Worm (Caenorhabditis elegans) whole organism, young adult: ENCODE results near the gene Y39B6A.7.
A peak's percentile ranks its signal among the peaks of the same experiment; 100 is the strongest.

Experiments used
- C06A6.2 ChIP-seq: fragments of 200-800 bp; sonication (Bioruptor generic); conservative IDR thresholded peaks from 2 replicates; pipeline ENCODE4 v1.3.6; 2022; ENCODE audit warnings: missing genetic modification characterization, missing compliant biosample characterization
- F22D6.2 ChIP-seq: sonication (generic microtip); optimal IDR thresholded peaks from 2 replicates; lab custom pipeline; 2016; ENCODE audit warnings: mild to moderate bottlenecking, missing genetic modification characterization, missing compliant biosample characterization
- F33H1.4 ChIP-seq: fragments of 200-800 bp; sonication (Bioruptor generic); IDR thresholded peaks from 2 replicates; pipeline ENCODE4 v1.3.6; 2022; ENCODE audit warnings: missing genetic modification reagents, missing genetic modification characterization, missing compliant biosample characterization
- F55B11.4 ChIP-seq: sonication (generic microtip); optimal IDR thresholded peaks from 2 replicates; lab custom pipeline; 2016; ENCODE audit warnings: missing compliant biosample characterization, missing genetic modification characterization, borderline replicate concordance; ENCODE audit not compliant: insufficient read depth
- F57C9.4 ChIP-seq: sonication (generic microtip); optimal IDR thresholded peaks from 2 replicates; lab custom pipeline; 2017; ENCODE audit warnings: mild to moderate bottlenecking, missing genetic modification characterization, missing compliant biosample characterization
- K12H6.12 ChIP-seq: fragments of 200-800 bp; sonication (Bioruptor generic); optimal IDR thresholded peaks from 2 replicates; lab custom pipeline; 2018; ENCODE audit warnings: mild to moderate bottlenecking, missing genetic modification characterization, missing compliant biosample characterization
- Y67H2A.10 ChIP-seq: fragments of 200-800 bp; sonication (Bioruptor generic); conservative IDR thresholded peaks from 2 replicates; pipeline ENCODE4 v1.3.6; 2022; ENCODE audit warnings: missing genetic modification reagents, missing genetic modification characterization, missing compliant biosample characterization
- Y95B8A.8 ChIP-seq: fragments of 200-800 bp; sonication (Bioruptor generic); IDR thresholded peaks from 2 replicates; pipeline ENCODE4 v1.3.6; 2022; ENCODE audit warnings: missing genetic modification reagents, missing genetic modification characterization, missing compliant biosample characterization
- ZK185.1 ChIP-seq: sonication (generic microtip); optimal IDR thresholded peaks from 2 replicates; lab custom pipeline; 2016; ENCODE audit warnings: mild to moderate bottlenecking, missing genetic modification characterization, missing compliant biosample characterization; ENCODE audit not compliant: poor library complexity, severe bottlenecking
- aptf-3 ChIP-seq: fragments of 200-800 bp; sonication (Bioruptor generic); IDR thresholded peaks from 2 replicates; pipeline ENCODE4 v1.3.6; 2022; ENCODE audit warnings: missing genetic modification characterization, missing compliant biosample characterization
- athp-1 ChIP-seq: sonication (generic microtip); optimal IDR thresholded peaks from 2 replicates; lab custom pipeline; 2017; ENCODE audit warnings: mild to moderate bottlenecking, missing genetic modification characterization, missing compliant biosample characterization
- cebp-2 ChIP-seq: fragments of 200-800 bp; sonication (Bioruptor generic); IDR thresholded peaks from 2 replicates; pipeline ENCODE4 v1.3.6; 2022; ENCODE audit warnings: missing genetic modification characterization, missing compliant biosample characterization
- die-1 ChIP-seq: sonication (generic microtip); optimal IDR thresholded peaks from 2 replicates; lab custom pipeline; 2016; ENCODE audit warnings: missing genotype, mild to moderate bottlenecking, missing genetic modification characterization, missing compliant biosample characterization
- dpff-1 ChIP-seq: sonication (generic microtip); optimal IDR thresholded peaks from 2 replicates; lab custom pipeline; 2017; ENCODE audit warnings: mild to moderate bottlenecking, missing genetic modification characterization, missing compliant biosample characterization
- egl-18 ChIP-seq: fragments of 200-800 bp; sonication (Bioruptor generic); IDR thresholded peaks from 2 replicates; pipeline ENCODE4 v1.3.6; 2022; ENCODE audit warnings: missing genetic modification reagents, missing genetic modification characterization, missing compliant biosample characterization
- ets-4 ChIP-seq: fragments of 200-800 bp; sonication (Bioruptor generic); optimal IDR thresholded peaks from 2 replicates; lab custom pipeline; 2018; ENCODE audit warnings: mild to moderate bottlenecking, missing genetic modification characterization, missing compliant biosample characterization
- fkh-3 ChIP-seq: sonication (generic microtip); optimal IDR thresholded peaks from 2 replicates; lab custom pipeline; 2016; ENCODE audit warnings: mild to moderate bottlenecking, missing genetic modification characterization, missing compliant biosample characterization
- hmg-20 ChIP-seq: fragments of 200-800 bp; sonication (Bioruptor generic); IDR thresholded peaks from 2 replicates; pipeline ENCODE4 v1.3.6; 2022; ENCODE audit warnings: missing genetic modification reagents, missing genetic modification characterization, missing compliant biosample characterization
- let-526 ChIP-seq: fragments of 200-800 bp; sonication (Bioruptor generic); IDR thresholded peaks from 2 replicates; pipeline ENCODE4 v1.3.6; 2022; ENCODE audit warnings: missing genetic modification reagents, missing genetic modification characterization, missing compliant biosample characterization
- let-607 ChIP-seq, 2 experiments: fragments of 200-800 bp in 1 of 2; sonication (Bioruptor generic) in 1 of 2; sonication (generic microtip) in 1 of 2; optimal IDR thresholded peaks; 2 replicates each; lab custom pipeline; 2016 to 2018; ENCODE audit warnings: mild to moderate bottlenecking in 2 of 2, missing compliant biosample characterization in 2 of 2, missing genetic modification characterization in 2 of 2, moderate library complexity in 2 of 2, missing genotype in 1 of 2
- lir-1 ChIP-seq: fragments of 200-800 bp; sonication (Bioruptor generic); conservative IDR thresholded peaks from 2 replicates; pipeline ENCODE4 v1.3.6; 2022; ENCODE audit warnings: missing genetic modification reagents, missing genetic modification characterization, missing compliant biosample characterization
- madf-8 ChIP-seq: fragments of 200-800 bp; sonication (Bioruptor generic); conservative IDR thresholded peaks from 2 replicates; pipeline ENCODE4 v1.3.6; 2022; ENCODE audit warnings: missing genetic modification reagents, missing genetic modification characterization, missing compliant biosample characterization
- mcd-1 ChIP-seq: fragments of 200-800 bp; sonication (Bioruptor generic); IDR thresholded peaks from 2 replicates; pipeline ENCODE4 v1.3.6; 2022; ENCODE audit warnings: missing genetic modification reagents, missing genetic modification characterization, missing compliant biosample characterization
- mxl-1 ChIP-seq: sonication (generic microtip); optimal IDR thresholded peaks from 2 replicates; lab custom pipeline; 2016; ENCODE audit warnings: missing genetic modification characterization, missing compliant biosample characterization
- nhr-179 ChIP-seq: sonication (generic microtip); optimal IDR thresholded peaks from 2 replicates; lab custom pipeline; 2016; ENCODE audit warnings: mild to moderate bottlenecking, missing genetic modification characterization, missing compliant biosample characterization
- nhr-27 ChIP-seq: fragments of 200-800 bp; sonication (Bioruptor generic); optimal IDR thresholded peaks from 2 replicates; lab custom pipeline; 2018; ENCODE audit warnings: mild to moderate bottlenecking, missing genetic modification characterization, moderate library complexity, missing compliant biosample characterization
- pha-4 ChIP-seq: fragments of 150-350 bp; sonication (generic microtip); optimal IDR thresholded peaks from 2 replicates; lab custom pipeline; 2014; ENCODE audit warnings: missing biosample characterization, missing genetic modification reagents, missing genetic modification characterization
- rcor-1 ChIP-seq: fragments of 200-800 bp; sonication (Bioruptor generic); IDR thresholded peaks from 2 replicates; pipeline ENCODE4 v1.3.6; 2022; ENCODE audit warnings: missing genetic modification reagents, missing genetic modification characterization, missing compliant biosample characterization
- snpc-1.3 ChIP-seq: sonication (generic microtip); optimal IDR thresholded peaks from 2 replicates; lab custom pipeline; 2017; ENCODE audit warnings: missing genetic modification characterization, mild to moderate bottlenecking, missing compliant biosample characterization, antibody characterized with exemption, moderate library complexity, missing genotype, missing genetic modification reagents; ENCODE audit not compliant: insufficient read depth
- snpc-4 ChIP-seq, 5 experiments: fragments of 150-350 bp in 1 of 5; sonication (generic microtip) in 4 of 5; optimal IDR thresholded peaks; 2 replicates each; lab custom pipeline; 2014 to 2018; ENCODE audit warnings: missing genetic modification characterization in 5 of 5, missing biosample characterization in 3 of 5, antibody characterized with exemption in 2 of 5, mild to moderate bottlenecking in 2 of 5, missing compliant biosample characterization in 2 of 5, missing genotype in 2 of 5, moderate library complexity in 2 of 5, missing genetic modification reagents in 1 of 5
- tlf-1 ChIP-seq: fragments of 200-800 bp; sonication (Bioruptor generic); optimal IDR thresholded peaks from 2 replicates; lab custom pipeline; 2018; ENCODE audit warnings: mild to moderate bottlenecking, missing genetic modification characterization, missing compliant biosample characterization
- unc-62 ChIP-seq: fragments of 150-350 bp; optimal IDR thresholded peaks from 2 replicates; lab custom pipeline; 2014; ENCODE audit warnings: missing biosample characterization, missing genetic modification reagents, missing genetic modification characterization
- zfh-2 ChIP-seq: fragments of 200-800 bp; sonication (Bioruptor generic); conservative IDR thresholded peaks from 2 replicates; pipeline ENCODE4 v1.3.6; 2022; ENCODE audit warnings: missing genetic modification reagents, missing genetic modification characterization, missing compliant biosample characterization
- ztf-18 ChIP-seq: sonication (generic microtip); optimal IDR thresholded peaks from 2 replicates; lab custom pipeline; 2016; ENCODE audit warnings: missing genotype, mild to moderate bottlenecking, missing genetic modification characterization, missing compliant biosample characterization
- ztf-25 ChIP-seq: fragments of 200-800 bp; sonication (Bioruptor generic); IDR thresholded peaks from 2 replicates; pipeline ENCODE4 v1.3.6; 2022; ENCODE audit warnings: missing genetic modification reagents, missing genetic modification characterization, missing compliant biosample characterization

Gene Y39B6A.7

DNA sequence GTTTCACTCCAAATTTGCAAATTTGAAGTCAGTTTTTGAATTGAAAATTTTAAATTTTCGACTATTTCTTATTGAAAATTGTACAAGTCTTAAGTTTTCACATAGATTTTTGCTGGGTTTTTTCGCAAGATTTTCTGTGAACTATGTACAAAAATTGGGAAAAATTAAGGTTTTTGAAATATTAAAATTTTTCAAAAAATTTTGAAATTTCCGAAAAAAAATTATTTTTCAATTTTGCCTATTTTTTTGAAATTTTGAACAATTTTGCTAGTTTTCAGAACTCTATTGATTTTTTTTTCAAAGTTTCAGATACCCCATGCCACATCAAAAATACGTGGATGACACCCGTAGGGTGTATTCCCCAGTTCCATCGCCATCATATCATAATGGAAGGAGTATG lies 4.8 kb upstream of the Y39B6A.7 start, which contains the start of gene tsp-13:
tsp-13 (plus strand) TSS at position 301 of the 400 bp plus-strand sequence.
- TF ChIP-seq unc-62 (no peak), tlf-1 (GFP tag; lab: Kevin White, UChicago) (no peak), fkh-3 (tag; lab: Kevin White, UChicago) (no peak), Y67H2A.10 (GFP tag; lab: Robert Waterston, UW) (no peak), die-1 (tag; lab: Kevin White, UChicago) (no peak), ets-4 (no peak), snpc-4 (GFP tag; optimal IDR thresholded peaks at IDR 0.05; lab: Kevin White, UChicago) (no peak), snpc-4 (tag; optimal IDR thresholded peaks at IDR 0.05; lab: Kevin White, UChicago) (no peak)

DNA sequence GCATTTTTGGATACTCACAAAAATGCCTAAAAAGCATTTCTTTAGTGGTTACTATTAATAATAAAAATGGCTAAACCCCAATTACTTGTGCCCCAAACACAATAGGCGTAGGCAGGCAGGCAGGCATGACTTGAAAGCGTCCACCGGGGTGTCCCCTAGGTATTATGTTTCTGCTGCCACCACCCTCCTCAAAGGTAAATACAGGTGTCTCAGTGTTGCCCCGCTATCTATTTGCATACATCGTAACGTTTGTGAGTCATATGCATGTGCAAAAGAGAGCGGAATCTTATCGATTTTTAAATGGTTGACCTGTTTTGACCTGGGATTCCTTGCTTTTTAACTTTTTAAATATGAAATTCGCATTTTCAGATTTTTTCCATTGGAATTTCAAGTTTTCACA lies 4.3 kb upstream of the Y39B6A.7 start:
- no peak for TF ChIP-seq mcd-1 (GFP tag; lab: Robert Waterston, UW)
- TF ChIP-seq rcor-1: no peak
- TF ChIP-seq ztf-25 (GFP tag; lab: Robert Waterston, UW): no peak
- TF ChIP-seq Y95B8A.8 (GFP tag; lab: Robert Waterston, UW): no peak
- TF ChIP-seq aptf-3 (GFP tag; lab: Robert Waterston, UW): no peak
- TF ChIP-seq nhr-179 (tag; lab: Kevin White, UChicago): no peak
- TF ChIP-seq K12H6.12 (tag; lab: Kevin White, UChicago): no peak
- TF ChIP-seq egl-18 (GFP tag; lab: Robert Waterston, UW): no peak
- TF ChIP-seq nhr-27 (tag; lab: Kevin White, UChicago): no peak
- no peak for TF ChIP-seq let-607 (tag; optimal IDR thresholded peaks at IDR 0.05; lab: Kevin White, UChicago)
- no peak for TF ChIP-seq cebp-2
- TF ChIP-seq mxl-1 (tag; lab: Kevin White, UChicago): no peak
- no peak for TF ChIP-seq F57C9.4 (tag; lab: Kevin White, UChicago)
- no peak for TF ChIP-seq pha-4 (tag; lab: Kevin White, UChicago)
- no peak for TF ChIP-seq ZK185.1 (tag; lab: Kevin White, UChicago)
- TF ChIP-seq snpc-1.3 (tag; lab: Kevin White, UChicago): no peak
- no peak for TF ChIP-seq dpff-1

DNA sequence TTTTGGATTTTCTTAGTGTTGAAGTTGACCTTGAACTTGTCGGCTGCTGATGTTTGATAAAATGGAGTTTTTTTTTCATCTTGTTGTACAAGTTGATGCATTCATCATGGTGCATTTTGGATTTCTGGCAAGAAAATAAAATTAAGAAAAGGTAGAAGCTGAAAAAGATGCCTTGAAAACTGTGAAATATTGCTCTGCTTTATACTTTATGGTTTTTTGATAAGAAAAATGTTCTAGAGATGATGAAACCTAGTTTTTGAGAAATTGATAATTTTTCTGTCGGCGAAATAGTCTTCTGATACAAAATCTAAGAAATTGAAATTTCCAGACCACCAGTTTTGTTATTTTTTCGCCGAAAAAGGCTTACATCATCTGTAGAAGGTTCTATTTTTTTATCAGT lies 3.4 kb upstream of the Y39B6A.7 start, which contains the start of gene Y39B6A.69:
Y39B6A.69 (minus strand) TSS at position 101 of the 400 bp plus-strand sequence.
- TF ChIP-seq madf-8 (GFP tag; lab: Robert Waterston, UW) (no peak), hmg-20 (GFP tag; lab: Robert Waterston, UW) (no peak), let-526 (GFP tag; lab: Robert Waterston, UW) (no peak), F33H1.4 (GFP tag; lab: Robert Waterston, UW) (no peak), athp-1 (tag; lab: Kevin White, UChicago) (no peak), F22D6.2 (tag; lab: Kevin White, UChicago) (no peak), F55B11.4 (tag; lab: Kevin White, UChicago) (no peak)

DNA sequence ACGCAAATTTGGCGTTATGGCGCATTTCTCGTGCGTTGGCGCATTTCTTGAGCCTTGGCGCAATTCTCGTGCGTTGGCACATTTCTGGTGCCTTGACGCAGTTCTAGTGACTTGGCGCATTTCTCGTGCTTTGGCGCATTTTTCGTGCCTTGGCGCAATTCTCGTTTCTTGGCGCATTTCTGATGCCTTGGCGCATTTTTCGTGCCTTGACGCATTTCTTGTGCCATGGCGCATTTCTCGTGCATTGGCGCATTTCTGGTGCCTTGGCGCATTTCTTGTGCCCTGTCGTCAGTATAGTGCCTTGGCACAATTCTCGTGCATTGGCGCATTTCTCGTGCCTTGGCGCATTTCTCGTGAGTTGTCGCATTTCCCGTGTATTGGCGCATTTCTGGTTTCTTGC lies 607 bp downstream of the Y39B6A.7 start:
- TF ChIP-seq ztf-18 (peak; percentile 71), lir-1 (GFP tag; lab: Robert Waterston, UW) (no peak), zfh-2 (peak; percentile 46), C06A6.2 (GFP tag; lab: Robert Waterston, UW) (no peak)
- TF ChIP-seq, all 124 proteins: peak for 2
